Fruit fly (Drosophila melanogaster): ENCODE results near the gene tkv.

The tkv gene

dm6 chr2L:5252399-5253030, 18.7 kb downstream of the tkv start (continued):
- TF ChIP-seq trem (tag; optimal IDR thresholded peaks at IDR 0.05) (no peak), gcm (GFP tag; optimal IDR thresholded peaks at IDR 0.05) (no peak), pnt (GFP tag; optimal IDR thresholded peaks at IDR 0.05) (no peak), CG7556 (GFP tag; optimal IDR thresholded peaks at IDR 0.05) (no peak), CG12236 (GFP tag; optimal IDR thresholded peaks at IDR 0.05) (no peak), Bdp1 (GFP tag; optimal IDR thresholded peaks at IDR 0.05) (no peak), CG1529 (GFP tag; optimal IDR thresholded peaks at IDR 0.05) (no peak), nom (GFP tag; optimal IDR thresholded peaks at IDR 0.05) (peak; percentile 30), gce (GFP tag; IDR thresholded peaks at IDR 0.05) (no peak), sens (GFP tag) (peak; percentile 66), Rx (GFP tag; IDR thresholded peaks at IDR 0.05) (no peak), corto (GFP tag; optimal IDR thresholded peaks at IDR 0.05) (peak; percentile 59), CG8944 (GFP tag; optimal IDR thresholded peaks at IDR 0.05) (no peak), wek (GFP tag; optimal IDR thresholded peaks at IDR 0.05) (no peak), CG3163 (GFP tag; optimal IDR thresholded peaks at IDR 0.05) (no peak), wdn (GFP tag; IDR thresholded peaks at IDR 0.05) (no peak), CG11504 (tag; optimal IDR thresholded peaks at IDR 0.05) (no peak), zen (tag; optimal IDR thresholded peaks at IDR 0.05) (no peak), CG9609 (GFP tag; optimal IDR thresholded peaks at IDR 0.05) (no peak), Lpt (GFP tag; optimal IDR thresholded peaks at IDR 0.05) (no peak), bsh (GFP tag; optimal IDR thresholded peaks at IDR 0.05) (peak in 1 of 2 experiments; percentile 35), CG14710 (tag; optimal IDR thresholded peaks at IDR 0.05) (no peak), kni (GFP tag; optimal IDR thresholded peaks at IDR 0.05) (no peak), h (optimal IDR thresholded peaks at IDR 0.05) (no peak), zen2 (GFP tag; IDR thresholded peaks at IDR 0.05; ENCODE audit: partially characterized antibody) (no peak), pho (GFP tag; optimal IDR thresholded peaks at IDR 0.05) (no peak), slou (GFP tag; optimal IDR thresholded peaks at IDR 0.05) (no peak), CG13894 (tag; optimal IDR thresholded peaks at IDR 0.05) (no peak), Dek (tag; optimal IDR thresholded peaks at IDR 0.05) (no peak), lbe (GFP tag; optimal IDR thresholded peaks at IDR 0.05) (peak; percentile 66), CG7839 (tag; optimal IDR thresholded peaks at IDR 0.05) (no peak), CG6791 (GFP tag; IDR thresholded peaks at IDR 0.05; ENCODE audit: partially characterized antibody) (no peak), eve (GFP tag; optimal IDR thresholded peaks at IDR 0.05) (no peak)

dm6 chr2L:5251725-5252124, 19.5 kb downstream of the tkv start:
- TF ChIP-seq Med (GFP tag) (peak; percentile 54), sc (optimal IDR thresholded peaks at IDR 0.05) (no peak), sc (GFP tag; optimal IDR thresholded peaks at IDR 0.05) (no peak)

- TF ChIP-seq CG10209 (GFP tag; optimal IDR thresholded peaks at IDR 0.05) (no peak), Xbp1 (GFP tag; optimal IDR thresholded peaks at IDR 0.05) (no peak), Lhr (GFP tag; optimal IDR thresholded peaks at IDR 0.05) (no peak), CG1233 (GFP tag; optimal IDR thresholded peaks at IDR 0.05) (no peak), CG16779 (GFP tag; IDR thresholded peaks at IDR 0.05) (no peak), Trl (optimal IDR thresholded peaks at IDR 0.05) (no peak), Trl (GFP tag; optimal IDR thresholded peaks at IDR 0.05) (no peak), grau (tag; optimal IDR thresholded peaks at IDR 0.05) (no peak), CG8089 (GFP tag; optimal IDR thresholded peaks at IDR 0.05) (no peak), Hmr (GFP tag; optimal IDR thresholded peaks at IDR 0.05) (no peak), ssp (GFP tag; IDR thresholded peaks at IDR 0.05) (no peak), CG10366 (GFP tag; IDR thresholded peaks at IDR 0.05) (no peak), CG7839 (tag; optimal IDR thresholded peaks at IDR 0.05) (no peak), Ptx1 (GFP tag; IDR thresholded peaks at IDR 0.05) (no peak), sc (optimal IDR thresholded peaks at IDR 0.05) (no peak), sc (GFP tag; optimal IDR thresholded peaks at IDR 0.05) (no peak), dmrt99B (tag; optimal IDR thresholded peaks at IDR 0.05) (no peak), CG11696 (GFP tag; IDR thresholded peaks at IDR 0.05) (no peak)
These were observed 20.0 kb downstream of the tkv start for dm6 chr2L:5251150-5251549.
